Worm (Caenorhabditis elegans): Measurements from ENCODE around the gene saeg-1.

saeg-1 gene

ce11 chrV:10814333-10814732, 51.2 kb downstream of the saeg-1 start:
- TF ChIP-seq sox-4 (tag; optimal IDR thresholded peaks at IDR 0.05) (no peak), unc-98 (GFP tag; IDR thresholded peaks at IDR 0.05) (no peak), ceh-90 (tag; optimal IDR thresholded peaks at IDR 0.05) (no peak), snu-23 (GFP tag; optimal IDR thresholded peaks at IDR 0.05) (no peak), nhr-19 (GFP tag; conservative IDR thresholded peaks at IDR 0.05) (no peak), nhr-11 (tag; optimal IDR thresholded peaks at IDR 0.05) (no peak), ceh-63 (GFP tag; optimal IDR thresholded peaks at IDR 0.05) (no peak), hlh-17 (GFP tag; optimal IDR thresholded peaks at IDR 0.05; ENCODE audit: borderline replicate concordance) (no peak), ztf-4 (tag; optimal IDR thresholded peaks at IDR 0.05) (no peak), ama-1 (optimal IDR thresholded peaks at IDR 0.05) (no peak), grh-1 (GFP tag; IDR thresholded peaks at IDR 0.05) (no peak), egl-13 (tag; optimal IDR thresholded peaks at IDR 0.05) (no peak), tbx-2 (tag; optimal IDR thresholded peaks at IDR 0.05) (no peak), sup-37 (GFP tag; optimal IDR thresholded peaks at IDR 0.05) (no peak), zip-4 (GFP tag; optimal IDR thresholded peaks at IDR 0.05) (no peak)

ce11 chrV:10813425-10814156, 51.9 kb downstream of the saeg-1 start, which contains the start of the genes C29A12.1 and lig-1:
TSS of gene C29A12.1 (minus strand) at chrV:10813487.
TSS of gene lig-1 (plus strand) at chrV:10814106.
- TF ChIP-seq lin-15B (tag; optimal IDR thresholded peaks at IDR 0.05) (peak; percentile 42), hlh-4 (tag; optimal IDR thresholded peaks at IDR 0.05) (no peak), rnt-1 (tag; optimal IDR thresholded peaks at IDR 0.05) (no peak), unc-86 (tag; optimal IDR thresholded peaks at IDR 0.05) (no peak), ets-5 (GFP tag; IDR thresholded peaks at IDR 0.05) (no peak), lsy-2 (tag; optimal IDR thresholded peaks at IDR 0.05) (peak in 1 of 2 experiments; percentile 53), mep-1 (tag; optimal IDR thresholded peaks at IDR 0.05) (no peak), sox-4 (tag; optimal IDR thresholded peaks at IDR 0.05) (no peak), elt-3 (tag; optimal IDR thresholded peaks at IDR 0.05) (peak in 1 of 6 experiments; percentile 22), mdl-1 (tag; optimal IDR thresholded peaks at IDR 0.05) (peak in 1 of 2 experiments; percentile 46), F16B12.6 (tag; optimal IDR thresholded peaks at IDR 0.05) (no peak), skn-1 (tag; optimal IDR thresholded peaks at IDR 0.05) (peak; percentile 30), unc-30 (tag; optimal IDR thresholded peaks at IDR 0.05) (no peak), dpl-1 (GFP tag; optimal IDR thresholded peaks at IDR 0.05) (peak; percentile 56 to 78 (median 73)), nhr-19 (GFP tag; conservative IDR thresholded peaks at IDR 0.05) (no peak), ztf-11 (tag; optimal IDR thresholded peaks at IDR 0.05) (no peak), efl-1 (optimal IDR thresholded peaks at IDR 0.05) (peak; percentile 26 to 73), efl-1 (GFP tag; optimal IDR thresholded peaks at IDR 0.05 in 1 of 2) (peak; percentile 79 to 97), nhr-11 (tag; optimal IDR thresholded peaks at IDR 0.05) (no peak), snu-23 (GFP tag; optimal IDR thresholded peaks at IDR 0.05) (peak; percentile 17), C16A3.4 (tag; optimal IDR thresholded peaks at IDR 0.05) (peak; percentile 42), lin-14 (GFP tag; optimal IDR thresholded peaks at IDR 0.05) (peak; percentile 46), nhr-12 (tag; optimal IDR thresholded peaks at IDR 0.05) (no peak), egl-27 (tag; optimal IDR thresholded peaks at IDR 0.05) (no peak), nhr-20 (tag; optimal IDR thresholded peaks at IDR 0.05) (peak; percentile 3), xbp-1 (tag; optimal IDR thresholded peaks at IDR 0.05) (peak; percentile 16), blmp-1 (tag; optimal IDR thresholded peaks at IDR 0.05) (peak; percentile 57), lin-35 (GFP tag; optimal IDR thresholded peaks at IDR 0.05) (peak; percentile 45 to 88), nhr-71 (tag; optimal IDR thresholded peaks at IDR 0.05) (peak; percentile 22), fkh-4 (tag; optimal IDR thresholded peaks at IDR 0.05; ENCODE audit: borderline replicate concordance) (no peak), unc-130 (tag; optimal IDR thresholded peaks at IDR 0.05) (peak; percentile 19), jun-1 (tag; optimal IDR thresholded peaks at IDR 0.05) (no peak)
